Worm (Caenorhabditis elegans): ENCODE results near the gene gcy-37.

DNA sequence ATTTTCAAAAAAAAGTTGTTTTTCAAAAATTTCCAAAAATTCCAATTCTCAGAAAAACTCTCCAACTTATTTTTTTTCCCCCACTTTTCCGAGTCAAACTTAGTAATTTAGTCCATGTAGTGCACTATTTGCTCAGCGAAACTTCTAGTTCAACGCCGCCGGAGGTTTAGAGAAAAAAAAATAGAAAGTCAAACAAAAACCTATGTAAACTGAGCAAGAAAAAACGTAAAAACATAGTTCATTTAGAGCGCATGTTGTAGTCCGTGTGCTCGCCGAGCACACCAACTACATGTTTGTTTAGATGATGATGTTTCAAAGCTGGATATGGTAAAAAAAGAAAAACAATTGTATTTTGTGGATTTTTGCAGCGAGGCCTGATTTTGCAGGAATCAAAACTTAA lies 3.3 kb upstream of the gcy-37 start:
- no peak for TF ChIP-seq skn-1 (tag; optimal IDR thresholded peaks at IDR 0.05)
- no peak for TF ChIP-seq nhr-25 (tag; optimal IDR thresholded peaks at IDR 0.05)
